Fruit fly (Drosophila melanogaster) whole organism, embryonic: ENCODE results near the gene Oatp33Eb.

ENCODE experiments used
- Asciz ChIP-seq: fragments of 200-800 bp; sonication (Bioruptor generic); optimal IDR thresholded peaks from 2 replicates; lab custom pipeline; 2017; ENCODE audit warnings: missing biosample characterization, mild to moderate bottlenecking, missing genetic modification characterization, missing genetic modification reagents
- Atf6 ChIP-seq: fragments of 200-800 bp; sonication (Bioruptor generic); IDR thresholded peaks from 2 replicates; pipeline ENCODE4 v1.3.6; 2022; ENCODE audit warnings: missing biosample characterization, missing genetic modification characterization
- CG10147 ChIP-seq: fragments of 200-800 bp; sonication (Bioruptor generic); optimal IDR thresholded peaks from 2 replicates; lab custom pipeline; 2019; ENCODE audit warnings: missing biosample characterization, mild to moderate bottlenecking, missing genetic modification characterization, moderate library complexity
- CG10209 ChIP-seq: fragments of 200-800 bp; sonication (Bioruptor generic); optimal IDR thresholded peaks from 3 replicates; lab custom pipeline; 2017; ENCODE audit warnings: missing biosample characterization, mild to moderate bottlenecking, missing genetic modification characterization, missing genetic modification reagents
- CG12769 ChIP-seq: fragments of 200-800 bp; sonication (Bioruptor generic); optimal IDR thresholded peaks from 2 replicates; lab custom pipeline; 2019; ENCODE audit warnings: missing biosample characterization, mild to moderate bottlenecking, missing genetic modification characterization, moderate library complexity
- CG14710 ChIP-seq: fragments of 200-800 bp; sonication (Bioruptor generic); optimal IDR thresholded peaks from 3 replicates; lab custom pipeline; 2019; ENCODE audit warnings: missing biosample characterization, mild to moderate bottlenecking, missing genetic modification characterization, moderate library complexity
- CG14860 ChIP-seq: fragments of 200-800 bp; sonication (Bioruptor generic); IDR thresholded peaks from 3 replicates; pipeline ENCODE4 v1.3.6; 2022; ENCODE audit warnings: missing biosample characterization, missing genetic modification characterization; ENCODE audit not compliant: partially characterized antibody
- CG15269 ChIP-seq: fragments of 200-800 bp; sonication (Bioruptor generic); optimal IDR thresholded peaks from 2 replicates; lab custom pipeline; 2018; ENCODE audit warnings: missing biosample characterization, mild to moderate bottlenecking, missing genetic modification characterization, moderate library complexity
- CG15601 ChIP-seq: fragments of 200-800 bp; sonication (Bioruptor generic); optimal IDR thresholded peaks from 3 replicates; lab custom pipeline; 2019; ENCODE audit warnings: missing biosample characterization, mild to moderate bottlenecking, missing genetic modification characterization, moderate library complexity
- CG1647 ChIP-seq: fragments of 200-800 bp; sonication (Bioruptor generic); optimal IDR thresholded peaks from 3 replicates; lab custom pipeline; 2016; ENCODE audit warnings: missing biosample characterization, missing genetic modification characterization
- CG17359 ChIP-seq: fragments of 200-800 bp; sonication (Bioruptor generic); optimal IDR thresholded peaks from 3 replicates; lab custom pipeline; 2018; ENCODE audit warnings: missing biosample characterization, mild to moderate bottlenecking, missing genetic modification characterization, moderate library complexity
- CG1792 ChIP-seq: fragments of 200-800 bp; sonication (Bioruptor generic); optimal IDR thresholded peaks from 2 replicates; lab custom pipeline; 2016; ENCODE audit warnings: missing biosample characterization, missing genetic modification characterization
- CG30403 ChIP-seq: fragments of 200-800 bp; sonication (Bioruptor generic); optimal IDR thresholded peaks from 3 replicates; lab custom pipeline; 2016; ENCODE audit warnings: missing biosample characterization, missing genetic modification characterization
- CG34422 ChIP-seq: fragments of 200-800 bp; sonication (Bioruptor generic); IDR thresholded peaks from 3 replicates; pipeline ENCODE4 v1.3.6; 2022; ENCODE audit warnings: missing biosample characterization, missing genetic modification characterization
- CG4707 ChIP-seq: fragments of 200-800 bp; sonication (Bioruptor generic); optimal IDR thresholded peaks from 2 replicates; lab custom pipeline; 2018; ENCODE audit warnings: missing biosample characterization, mild to moderate bottlenecking, missing genetic modification characterization, moderate library complexity
- CG4854 ChIP-seq: fragments of 200-800 bp; sonication (Bioruptor generic); optimal IDR thresholded peaks from 2 replicates; lab custom pipeline; 2016; ENCODE audit warnings: missing biosample characterization, missing genetic modification characterization, inconsistent platforms
- CG6654 ChIP-seq: fragments of 200-800 bp; sonication (Bioruptor generic); optimal IDR thresholded peaks from 2 replicates; lab custom pipeline; 2017; ENCODE audit warnings: missing biosample characterization, mild to moderate bottlenecking, missing genetic modification characterization
- CG6683 ChIP-seq: fragments of 200-800 bp; sonication (Bioruptor generic); optimal IDR thresholded peaks from 2 replicates; lab custom pipeline; 2017; ENCODE audit warnings: missing biosample characterization, mild to moderate bottlenecking, missing genetic modification characterization, missing genetic modification reagents
- CG9817 ChIP-seq: fragments of 200-800 bp; sonication (Bioruptor generic); optimal IDR thresholded peaks from 2 replicates; lab custom pipeline; 2018; ENCODE audit warnings: missing biosample characterization, mild to moderate bottlenecking, missing genetic modification characterization, moderate library complexity
- D19B ChIP-seq: fragments of 200-800 bp; sonication (Bioruptor generic); optimal IDR thresholded peaks from 2 replicates; lab custom pipeline; 2017; ENCODE audit warnings: missing biosample characterization, mild to moderate bottlenecking, missing genetic modification characterization
- Dad ChIP-seq: fragments of 200-800 bp; sonication (Bioruptor generic); optimal IDR thresholded peaks from 3 replicates; lab custom pipeline; 2016; ENCODE audit warnings: missing biosample characterization, missing genetic modification characterization
- Dip3 ChIP-seq: fragments of 200-800 bp; sonication (Bioruptor generic); optimal IDR thresholded peaks from 3 replicates; lab custom pipeline; 2016; ENCODE audit warnings: missing biosample characterization, missing genetic modification characterization
- Dref ChIP-seq: fragments of 200-800 bp; sonication (Bioruptor generic); IDR thresholded peaks from 2 replicates; pipeline ENCODE4 v1.3.6; 2022; ENCODE audit warnings: missing biosample characterization, missing genetic modification characterization
- Mrtf ChIP-seq: fragments of 200-800 bp; sonication (Bioruptor generic); IDR thresholded peaks from 3 replicates; pipeline ENCODE4 v1.3.6; 2022; ENCODE audit warnings: missing biosample characterization, missing genetic modification characterization
- Ptx1 ChIP-seq: fragments of 200-800 bp; sonication (Bioruptor generic); IDR thresholded peaks from 2 replicates; pipeline ENCODE4 v1.3.6; 2022; ENCODE audit warnings: missing biosample characterization, missing genetic modification characterization
- Sox100B ChIP-seq: fragments of 200-800 bp; sonication (Bioruptor generic); optimal IDR thresholded peaks from 3 replicates; lab custom pipeline; 2018; ENCODE audit warnings: missing biosample characterization, mild to moderate bottlenecking, missing genetic modification characterization
- Taf1 ChIP-seq: fragments of 200-800 bp; sonication (Bioruptor generic); IDR thresholded peaks from 2 replicates; pipeline ENCODE4 v1.3.6; 2022; ENCODE audit warnings: missing biosample characterization, missing genetic modification characterization
- corto ChIP-seq: fragments of 200-800 bp; sonication (Bioruptor generic); optimal IDR thresholded peaks from 2 replicates; lab custom pipeline; 2016; ENCODE audit warnings: missing biosample characterization, mild to moderate bottlenecking, missing genetic modification characterization, moderate library complexity
- crc ChIP-seq: fragments of 200-800 bp; sonication (Bioruptor generic); optimal IDR thresholded peaks from 2 replicates; lab custom pipeline; 2016; ENCODE audit warnings: missing biosample characterization, missing genetic modification characterization
- cwo ChIP-seq: fragments of 200-800 bp; sonication (Bioruptor generic); optimal IDR thresholded peaks from 3 replicates; lab custom pipeline; 2017; ENCODE audit warnings: missing biosample characterization, missing genetic modification characterization, mild to moderate bottlenecking, moderate library complexity, missing genetic modification reagents
- dmrt11E ChIP-seq: fragments of 200-800 bp; sonication (Bioruptor generic); optimal IDR thresholded peaks from 3 replicates; lab custom pipeline; 2018; ENCODE audit warnings: missing biosample characterization, mild to moderate bottlenecking, missing genetic modification characterization, moderate library complexity
- dysf ChIP-seq: fragments of 200-800 bp; sonication (Bioruptor generic); IDR thresholded peaks from 3 replicates; pipeline ENCODE4 v1.3.6; 2022; ENCODE audit warnings: missing biosample characterization, missing genetic modification characterization
- ems ChIP-seq: fragments of 200-800 bp; sonication (Bioruptor generic); optimal IDR thresholded peaks from 3 replicates; lab custom pipeline; 2016; ENCODE audit warnings: missing biosample characterization, missing genetic modification characterization
- gfzf ChIP-seq: fragments of 200-800 bp; sonication (Bioruptor generic); optimal IDR thresholded peaks from 2 replicates; lab custom pipeline; 2016; ENCODE audit warnings: missing biosample characterization, mild to moderate bottlenecking, missing genetic modification characterization, moderate library complexity
- ham ChIP-seq: fragments of 200-800 bp; sonication (Bioruptor generic); IDR thresholded peaks from 2 replicates; pipeline ENCODE4 v1.3.6; 2022; ENCODE audit warnings: missing biosample characterization, missing genetic modification characterization
- hb ChIP-seq: fragments of 200-800 bp; sonication (Bioruptor generic); IDR thresholded peaks from 3 replicates; pipeline ENCODE4 v1.3.6; 2022; ENCODE audit warnings: missing biosample characterization, missing genetic modification characterization; ENCODE audit not compliant: partially characterized antibody
- her ChIP-seq: fragments of 200-800 bp; sonication (Bioruptor generic); optimal IDR thresholded peaks from 2 replicates; lab custom pipeline; 2016; ENCODE audit warnings: missing biosample characterization, missing genetic modification characterization
- nerfin-2 ChIP-seq: fragments of 200-800 bp; sonication (Bioruptor generic); IDR thresholded peaks from 2 replicates; pipeline ENCODE4 v1.3.6; 2022; ENCODE audit warnings: missing biosample characterization, missing genetic modification characterization; ENCODE audit not compliant: partially characterized antibody
- p53 ChIP-seq: fragments of 200-800 bp; sonication (Bioruptor generic); optimal IDR thresholded peaks from 2 replicates; lab custom pipeline; 2016; ENCODE audit warnings: missing biosample characterization, missing genetic modification characterization
- sc ChIP-seq, 3 experiments: fragments of >200 bp in 2 of 3; fragments of 200-800 bp in 1 of 3; sonication (Bioruptor generic) in 1 of 3; optimal IDR thresholded peaks; 2 replicates in 2 of 3; 3 replicates in 1 of 3; lab custom pipeline; 2017; ENCODE audit warnings: mild to moderate bottlenecking in 1 of 3, missing biosample characterization in 1 of 3, missing genetic modification characterization in 1 of 3, missing genetic modification reagents in 1 of 3
- shn ChIP-seq: fragments of 200-800 bp; sonication (Bioruptor generic); optimal IDR thresholded peaks from 3 replicates; lab custom pipeline; 2016; ENCODE audit warnings: missing biosample characterization, missing genetic modification characterization
- sqz ChIP-seq: fragments of 200-800 bp; sonication (Bioruptor generic); optimal IDR thresholded peaks from 3 replicates; lab custom pipeline; 2018; ENCODE audit warnings: missing biosample characterization, mild to moderate bottlenecking, missing genetic modification characterization
- sr ChIP-seq: fragments of 200-800 bp; sonication (Bioruptor generic); IDR thresholded peaks from 3 replicates; pipeline ENCODE4 v1.3.6; 2022; ENCODE audit warnings: missing biosample characterization, missing genetic modification characterization
- trem ChIP-seq: fragments of 200-800 bp; optimal IDR thresholded peaks from 3 replicates; lab custom pipeline; 2019; ENCODE audit warnings: missing biosample characterization, mild to moderate bottlenecking, missing genetic modification characterization, moderate library complexity
- usp ChIP-seq: fragments of >200 bp; optimal IDR thresholded peaks from 2 replicates; lab custom pipeline; 2017; ENCODE audit warnings: missing biosample characterization, missing genetic modification characterization
- vnd ChIP-seq: fragments of 200-800 bp; sonication (Bioruptor generic); IDR thresholded peaks from 3 replicates; pipeline ENCODE4 v1.3.6; 2022; ENCODE audit warnings: missing biosample characterization, missing genetic modification characterization; ENCODE audit not compliant: partially characterized antibody
- zfh1 ChIP-seq: fragments of 200-800 bp; sonication (Bioruptor generic); IDR thresholded peaks from 3 replicates; pipeline ENCODE4 v1.3.6; 2022; ENCODE audit warnings: missing biosample characterization, missing genetic modification characterization

The Oatp33Eb gene

DNA sequence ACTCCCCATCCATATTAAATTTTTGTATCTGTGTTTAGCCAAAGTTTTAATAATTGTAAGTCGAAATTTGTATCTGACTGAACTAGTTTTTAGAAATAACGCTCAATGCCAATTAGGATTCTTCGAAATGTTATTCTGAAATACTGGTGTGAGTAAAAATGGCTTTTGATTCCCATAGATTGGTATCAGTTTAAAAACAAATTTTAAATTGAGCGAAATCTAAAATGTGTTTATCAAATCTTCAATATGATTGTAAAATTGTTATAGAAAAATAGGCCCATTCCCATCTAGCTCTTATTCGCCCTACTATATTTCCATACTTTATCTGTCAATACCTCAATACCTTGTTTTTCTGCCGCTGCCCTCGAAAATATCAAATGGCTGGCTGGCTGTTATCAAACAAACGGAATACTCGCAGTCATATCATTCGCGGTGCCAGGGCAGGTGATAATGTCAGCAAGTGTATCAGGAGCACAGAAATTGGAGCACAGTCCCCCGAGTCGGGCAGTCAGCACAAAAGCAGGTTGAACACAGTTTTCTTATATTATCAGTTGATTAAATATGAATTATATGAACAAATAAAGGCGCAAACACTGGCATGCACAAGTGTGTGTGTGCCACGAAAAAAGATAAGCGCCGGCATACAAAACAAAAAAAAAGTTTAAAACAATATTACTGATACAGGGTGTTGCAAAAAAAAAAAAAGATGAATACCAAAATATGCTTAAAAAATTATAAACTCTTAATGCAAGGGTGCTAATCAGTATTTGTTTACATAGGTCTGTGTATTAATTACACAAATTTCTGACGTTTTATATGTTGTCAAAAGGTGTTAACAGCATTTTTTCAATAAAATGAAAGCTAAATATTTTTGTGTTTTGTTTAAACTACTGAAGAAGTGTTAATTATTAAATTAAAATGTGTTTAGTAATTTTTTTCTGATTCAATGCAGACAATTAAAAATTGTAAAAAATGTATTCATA lies 49.3 kb downstream of the Oatp33Eb start, which contains the start of gene t-cup:
t-cup (minus strand) TSS at position 51 of the 983 bp plus-strand sequence.
- no peak; the same call in 2 of the 3 replicates for TF ChIP-seq CG34422 (GFP tag; lab: Robert Waterston, UW)
- TF ChIP-seq CG10147 (GFP tag; lab: Kevin White, UChicago): peak; percentile 9
- TF ChIP-seq sr (GFP tag; lab: Robert Waterston, UW): no peak
- TF ChIP-seq p53: no peak
- peak; percentile 76 for TF ChIP-seq CG15269 (tag; lab: Kevin White, UChicago)
- TF ChIP-seq CG6654 (GFP tag; lab: Kevin White, UChicago): peak; percentile 26
- TF ChIP-seq CG17359: peak; percentile 89
- peak; percentile 73 for TF ChIP-seq CG4854
- no peak for TF ChIP-seq hb (GFP tag; lab: Robert Waterston, UW)
- TF ChIP-seq shn (GFP tag; lab: Kevin White, UChicago): peak; percentile 35
- TF ChIP-seq vnd: no peak
- TF ChIP-seq her: peak; percentile 26
- no peak for TF ChIP-seq usp (GFP tag; lab: Kevin White, UChicago)
- TF ChIP-seq ham (GFP tag; lab: Robert Waterston, UW): no peak
- TF ChIP-seq CG1647 (GFP tag; lab: Kevin White, UChicago): peak; percentile 51
- TF ChIP-seq CG14860: no peak
- no peak for TF ChIP-seq nerfin-2 (GFP tag; lab: Robert Waterston, UW)
- TF ChIP-seq Ptx1 (GFP tag; lab: Robert Waterston, UW): peak; percentile 38; the same call in 1 of the 2 replicates
- TF ChIP-seq CG1792 (GFP tag; lab: Kevin White, UChicago): peak; percentile 68
- peak; percentile 55; the same call in 1 of the 3 replicates for TF ChIP-seq zfh1 (GFP tag; lab: Robert Waterston, UW)
- peak; percentile 54 for TF ChIP-seq CG9817 (tag; lab: Kevin White, UChicago)
- TF ChIP-seq Asciz: peak; percentile 90
- peak; percentile 76 for TF ChIP-seq CG12769 (tag; lab: Kevin White, UChicago)
- peak; percentile 81 for TF ChIP-seq Atf6
- peak; percentile 88 for TF ChIP-seq CG15601 (tag; lab: Kevin White, UChicago)
- peak; percentile 87 for TF ChIP-seq CG10209
- peak; percentile 78 for TF ChIP-seq Sox100B (GFP tag; lab: Kevin White, UChicago)
- peak; percentile 92 for TF ChIP-seq sqz (GFP tag; lab: Kevin White, UChicago)
- peak; percentile 29 for TF ChIP-seq crc (GFP tag; lab: Kevin White, UChicago)
- peak; percentile 54 for TF ChIP-seq CG14710 (tag; lab: Kevin White, UChicago)
- TF ChIP-seq Taf1: no peak
- peak; percentile 20 for TF ChIP-seq Dip3 (GFP tag; lab: Kevin White, UChicago)
- TF ChIP-seq CG4707: peak; percentile 84
- TF ChIP-seq CG30403: peak; percentile 17
- TF ChIP-seq D19B (GFP tag; lab: Kevin White, UChicago): peak; percentile 50
- no peak for TF ChIP-seq trem
- no peak for TF ChIP-seq Dref
- peak; percentile 83 for TF ChIP-seq cwo
- TF ChIP-seq CG6683 (GFP tag; lab: Kevin White, UChicago): peak; percentile 75
- TF ChIP-seq Dad (GFP tag; lab: Kevin White, UChicago): peak; percentile 49
- no peak for TF ChIP-seq Mrtf (GFP tag; lab: Robert Waterston, UW)
- peak; percentile 62 for TF ChIP-seq corto (GFP tag; lab: Kevin White, UChicago)
- peak; percentile 49 for TF ChIP-seq dmrt11E (tag; lab: Kevin White, UChicago)
- TF ChIP-seq sc (optimal IDR thresholded peaks at IDR 0.05; lab: Kevin White, UChicago): no peak
- TF ChIP-seq sc (GFP tag; optimal IDR thresholded peaks at IDR 0.05; lab: Kevin White, UChicago): peak; percentile 65
- TF ChIP-seq gfzf: no peak
- TF ChIP-seq dysf (GFP tag; lab: Robert Waterston, UW): peak; percentile 51; the same call in 1 of the 3 replicates
- TF ChIP-seq ems: peak; percentile 69
